Worm (Caenorhabditis elegans) whole organism, early embryonic: ENCODE measurements around the gene T07F12.1.

ENCODE experiments used
- B0310.2 ChIP-seq: sonication (generic microtip); optimal IDR thresholded peaks from 2 replicates; lab custom pipeline; 2016; ENCODE audit warnings: mild to moderate bottlenecking, missing genetic modification characterization, missing compliant biosample characterization
- F13C5.2 ChIP-seq: sonication (generic microtip); optimal IDR thresholded peaks from 2 replicates; lab custom pipeline; 2017; ENCODE audit warnings: mild to moderate bottlenecking, missing genetic modification characterization, inconsistent platforms, missing compliant biosample characterization
- aly-1 ChIP-seq: sonication (generic microtip); optimal IDR thresholded peaks from 2 replicates; lab custom pipeline; 2016; ENCODE audit warnings: missing genetic modification characterization, missing compliant biosample characterization
- ama-1 ChIP-seq: fragments of 150-350 bp; optimal IDR thresholded peaks from 2 replicates; lab custom pipeline; 2014
- ets-7 ChIP-seq: sonication (generic microtip); optimal IDR thresholded peaks from 2 replicates; lab custom pipeline; 2016; ENCODE audit warnings: missing genotype, missing genetic modification characterization, missing compliant biosample characterization
- flt-1 ChIP-seq: fragments of 200-800 bp; sonication (Bioruptor generic); IDR thresholded peaks from 2 replicates; pipeline ENCODE4 v1.3.6; 2022; ENCODE audit warnings: missing genetic modification characterization, missing compliant biosample characterization
- hmbx-1 ChIP-seq: sonication (generic microtip); optimal IDR thresholded peaks from 2 replicates; lab custom pipeline; 2016; ENCODE audit warnings: mild to moderate bottlenecking, missing genetic modification characterization, missing compliant biosample characterization
- hnd-1 ChIP-seq: sonication (generic microtip); optimal IDR thresholded peaks from 2 replicates; lab custom pipeline; 2016; ENCODE audit warnings: missing genetic modification characterization, missing compliant biosample characterization
- pes-1 ChIP-seq: fragments of 200-800 bp; sonication (Bioruptor generic); IDR thresholded peaks from 2 replicates; pipeline ENCODE4 v1.3.6; 2022; ENCODE audit warnings: missing genetic modification reagents, missing genetic modification characterization, missing compliant biosample characterization
- scrt-1 ChIP-seq: fragments of 200-800 bp; sonication (Bioruptor generic); IDR thresholded peaks from 2 replicates; pipeline ENCODE4 v1.3.6; 2022; ENCODE audit warnings: missing genetic modification characterization, missing compliant biosample characterization
- tbx-37 ChIP-seq: fragments of 200-800 bp; sonication (Bioruptor generic); conservative IDR thresholded peaks from 2 replicates; pipeline ENCODE4 v1.3.6; 2022; ENCODE audit warnings: missing genetic modification reagents, missing genetic modification characterization, missing compliant biosample characterization

ce11 chrX:4905804-4906203, 11.9 kb downstream of the T07F12.1 start, which contains the start of gene K05B2.2:
- TF ChIP-seq ama-1 (no peak), tbx-37 (no peak), ets-7 (no peak), hmbx-1 (tag; lab: Kevin White, UChicago) (no peak), scrt-1 (no peak), aly-1 (tag; lab: Kevin White, UChicago) (no peak), B0310.2 (tag; lab: Kevin White, UChicago) (no peak), pes-1 (GFP tag; lab: Robert Waterston, UW) (no peak), hnd-1 (tag; lab: Kevin White, UChicago) (no peak), flt-1 (GFP tag; lab: Robert Waterston, UW) (no peak), F13C5.2 (no peak)
